Worm (Caenorhabditis elegans): ENCODE measurements around the gene sri-9.

- TF ChIP-seq ceh-82 (tag; optimal IDR thresholded peaks at IDR 0.05) (no peak), nhr-237 (tag; optimal IDR thresholded peaks at IDR 0.05) (no peak), sdz-12 (GFP tag; optimal IDR thresholded peaks at IDR 0.05) (no peak), egl-27 (tag; optimal IDR thresholded peaks at IDR 0.05) (no peak), nhr-28 (tag; optimal IDR thresholded peaks at IDR 0.05) (no peak), fkh-10 (GFP tag; optimal IDR thresholded peaks at IDR 0.05) (no peak), ztf-11 (tag; optimal IDR thresholded peaks at IDR 0.05) (no peak), mdt-29 (GFP tag; IDR thresholded peaks at IDR 0.05) (no peak), nhr-42 (GFP tag; IDR thresholded peaks at IDR 0.05) (no peak), F44E2.7 (GFP tag; IDR thresholded peaks at IDR 0.05) (no peak), ceh-62 (tag; optimal IDR thresholded peaks at IDR 0.05) (no peak), F49E8.2 (tag; optimal IDR thresholded peaks at IDR 0.05; ENCODE audit: borderline replicate concordance) (no peak), mxl-3 (GFP tag; optimal IDR thresholded peaks at IDR 0.05) (no peak)
These were observed 8.9 kb upstream of the sri-9 start for ce11 chrV:16992383-16992782.
